Worm (Caenorhabditis elegans): ENCODE results near the gene srz-42.

ce11 chrIV:14113621-14114020, 15.6 kb upstream of the srz-42 start:
- no peak for TF ChIP-seq egl-18 (GFP tag; IDR thresholded peaks at IDR 0.05)
- 0 out of 2 replicates have a peak, but pooled peaks have one; percentile 17 for TF ChIP-seq madf-6 (GFP tag; IDR thresholded peaks at IDR 0.05)
- no peak for TF ChIP-seq sea-2 (GFP tag; IDR thresholded peaks at IDR 0.05)
- no peak for TF ChIP-seq dox-1 (GFP tag; IDR thresholded peaks at IDR 0.05)
- TF ChIP-seq unc-62 (GFP tag; optimal IDR thresholded peaks at IDR 0.05), result no peak
- TF ChIP-seq efl-1 (GFP tag; optimal IDR thresholded peaks at IDR 0.05), result no peak
- TF ChIP-seq ceh-27 (GFP tag; optimal IDR thresholded peaks at IDR 0.05), result no peak
- TF ChIP-seq ama-1 (optimal IDR thresholded peaks at IDR 0.05), result no peak
- no peak for TF ChIP-seq ama-1 (GFP tag; optimal IDR thresholded peaks at IDR 0.05)
- TF ChIP-seq nfya-2 (GFP tag; IDR thresholded peaks at IDR 0.05), result no peak
- TF ChIP-seq nfya-1 (tag; optimal IDR thresholded peaks at IDR 0.05; ENCODE audit: borderline replicate concordance, insufficient read depth), result no peak
- TF ChIP-seq dpl-1 (GFP tag; optimal IDR thresholded peaks at IDR 0.05), result no peak
- no peak for TF ChIP-seq mes-4 (tag; optimal IDR thresholded peaks at IDR 0.05)
